Worm (Caenorhabditis elegans) whole organism, early embryonic: ENCODE data around the gene ddx-15.

ENCODE experiments used
- B0310.2 ChIP-seq: sonication (generic microtip); optimal IDR thresholded peaks from 2 replicates; lab custom pipeline; 2016; ENCODE audit warnings: mild to moderate bottlenecking, missing genetic modification characterization, missing compliant biosample characterization
- F13C5.2 ChIP-seq: sonication (generic microtip); optimal IDR thresholded peaks from 2 replicates; lab custom pipeline; 2017; ENCODE audit warnings: mild to moderate bottlenecking, missing genetic modification characterization, inconsistent platforms, missing compliant biosample characterization
- ama-1 ChIP-seq: fragments of 150-350 bp; optimal IDR thresholded peaks from 2 replicates; lab custom pipeline; 2014
- ceh-13 ChIP-seq: fragments of 200-800 bp; sonication (Bioruptor generic); optimal IDR thresholded peaks from 2 replicates; lab custom pipeline; 2018; ENCODE audit warnings: mild to moderate bottlenecking, missing genetic modification characterization, missing compliant biosample characterization
- ceh-36 ChIP-seq: sonication (generic microtip); optimal IDR thresholded peaks from 2 replicates; lab custom pipeline; 2016; ENCODE audit warnings: missing genetic modification characterization, inconsistent platforms, missing compliant biosample characterization
- ets-7 ChIP-seq: sonication (generic microtip); optimal IDR thresholded peaks from 2 replicates; lab custom pipeline; 2016; ENCODE audit warnings: missing genotype, missing genetic modification characterization, missing compliant biosample characterization
- hmbx-1 ChIP-seq: sonication (generic microtip); optimal IDR thresholded peaks from 2 replicates; lab custom pipeline; 2016; ENCODE audit warnings: mild to moderate bottlenecking, missing genetic modification characterization, missing compliant biosample characterization
- hmg-4 ChIP-seq: fragments of 200-800 bp; sonication (Bioruptor generic); optimal IDR thresholded peaks from 2 replicates; lab custom pipeline; 2018; ENCODE audit warnings: mild to moderate bottlenecking, missing genetic modification characterization, missing compliant biosample characterization
- hnd-1 ChIP-seq: sonication (generic microtip); optimal IDR thresholded peaks from 2 replicates; lab custom pipeline; 2016; ENCODE audit warnings: missing genetic modification characterization, missing compliant biosample characterization
- pes-1 ChIP-seq: fragments of 200-800 bp; sonication (Bioruptor generic); IDR thresholded peaks from 2 replicates; pipeline ENCODE4 v1.3.6; 2022; ENCODE audit warnings: missing genetic modification reagents, missing genetic modification characterization, missing compliant biosample characterization
- sea-1 ChIP-seq: fragments of 200-800 bp; sonication (Bioruptor generic); conservative IDR thresholded peaks from 2 replicates; pipeline ENCODE4 v1.3.6; 2022; ENCODE audit warnings: missing genetic modification characterization, missing compliant biosample characterization
- tbx-37 ChIP-seq: fragments of 200-800 bp; sonication (Bioruptor generic); conservative IDR thresholded peaks from 2 replicates; pipeline ENCODE4 v1.3.6; 2022; ENCODE audit warnings: missing genetic modification reagents, missing genetic modification characterization, missing compliant biosample characterization

- TF ChIP-seq pes-1 (GFP tag; lab: Robert Waterston, UW), result no peak
- TF ChIP-seq ama-1 (lab: Kevin White, UChicago), result no peak
- TF ChIP-seq hnd-1 (tag; lab: Kevin White, UChicago), result no peak
- TF ChIP-seq F13C5.2 (tag; lab: Kevin White, UChicago), result no peak
- no peak for TF ChIP-seq ceh-13 (GFP tag; lab: Kevin White, UChicago)
- TF ChIP-seq B0310.2, result no peak
- TF ChIP-seq sea-1 (GFP tag; lab: Robert Waterston, UW), result no peak
- TF ChIP-seq hmg-4 (GFP tag; lab: Kevin White, UChicago), result no peak
- TF ChIP-seq ceh-36, result no peak
- no peak for TF ChIP-seq ets-7 (tag; lab: Kevin White, UChicago)
- TF ChIP-seq hmbx-1 (tag; lab: Kevin White, UChicago), result no peak
- no peak for TF ChIP-seq tbx-37 (GFP tag; lab: Robert Waterston, UW)
Observed at ce11 chrIII:5639893-5640292, 48.4 kb upstream of the ddx-15 start.
